Fruit fly (Drosophila melanogaster): Measurements from ENCODE around the gene Hexim.
A peak's percentile ranks its signal among the peaks of the same experiment; 100 is the strongest.

dm6 chr3R:14625215-14626156 is 33.8 kb upstream of the Hexim start, which contains the start of the genes put and His4r:
- TF ChIP-seq Met (GFP tag; optimal IDR thresholded peaks at IDR 0.05) (peak; percentile 6), CG6792 (GFP tag; optimal IDR thresholded peaks at IDR 0.05) (no peak), fd85E (GFP tag; optimal IDR thresholded peaks at IDR 0.05) (no peak), spab (GFP tag; optimal IDR thresholded peaks at IDR 0.05) (no peak), Eip75B (GFP tag; optimal IDR thresholded peaks at IDR 0.05) (peak; percentile 39), CG6276 (GFP tag; optimal IDR thresholded peaks at IDR 0.05) (no peak), Eip78C (GFP tag) (peak; percentile 69), CG6854 (GFP tag; optimal IDR thresholded peaks at IDR 0.05) (peak; percentile 3), CG8632 (GFP tag; optimal IDR thresholded peaks at IDR 0.05) (no peak), dsx (GFP tag; optimal IDR thresholded peaks at IDR 0.05; ENCODE audit: poor library complexity, severe bottlenecking) (no peak), CG3919 (GFP tag; optimal IDR thresholded peaks at IDR 0.05) (peak; percentile 31), net (GFP tag; optimal IDR thresholded peaks at IDR 0.05) (no peak), Sox102F (GFP tag; optimal IDR thresholded peaks at IDR 0.05) (peak; percentile 61)

Measured in whole organism, prepupa.